Fruit fly (Drosophila melanogaster): ENCODE measurements around the gene sstn.

Gene sstn

dm6 chr3L:15107776-15108379, 13.4 kb upstream of the sstn start:
- TF ChIP-seq Pif1A (GFP tag; optimal IDR thresholded peaks at IDR 0.05) (peak; percentile 90), gl (tag; optimal IDR thresholded peaks at IDR 0.05) (peak; percentile 68), CG17806 (tag; optimal IDR thresholded peaks at IDR 0.05) (peak; percentile 93), CG8159 (tag; optimal IDR thresholded peaks at IDR 0.05) (peak; percentile 97), CG13204 (GFP tag; optimal IDR thresholded peaks at IDR 0.05) (peak; percentile 99), CG15710 (tag; optimal IDR thresholded peaks at IDR 0.05) (peak; percentile 98), Pif1B (GFP tag; optimal IDR thresholded peaks at IDR 0.05) (peak; percentile 93), CG32121 (GFP tag; IDR thresholded peaks at IDR 0.05) (peak; percentile 89), EcR (GFP tag; optimal IDR thresholded peaks at IDR 0.05) (peak; percentile 62), D1 (tag; optimal IDR thresholded peaks at IDR 0.05) (peak; percentile 96), Ets98B (GFP tag; IDR thresholded peaks at IDR 0.05) (peak; percentile 76), CG12605 (GFP tag; IDR thresholded peaks at IDR 0.05) (peak; percentile 43), CG10348 (GFP tag; IDR thresholded peaks at IDR 0.05) (peak; percentile 74), CG14655 (GFP tag; optimal IDR thresholded peaks at IDR 0.05) (peak; percentile 97), CG9948 (tag; optimal IDR thresholded peaks at IDR 0.05) (peak; percentile 95), CG4496 (GFP tag; IDR thresholded peaks at IDR 0.05) (peak; percentile 84), fd96Ca (GFP tag; IDR thresholded peaks at IDR 0.05) (peak; percentile 74; the same call in 2 of the 3 replicates), CG34367 (tag; optimal IDR thresholded peaks at IDR 0.05) (peak; percentile 92), rn (GFP tag; IDR thresholded peaks at IDR 0.05) (peak; percentile 73), CG8301 (tag; optimal IDR thresholded peaks at IDR 0.05) (peak; percentile 95), Snoo (tag; optimal IDR thresholded peaks at IDR 0.05) (peak; percentile 94)

dm6 chr3L:15107158-15107775, 12.7 kb upstream of the sstn start:
- TF ChIP-seq CG13204 (GFP tag; optimal IDR thresholded peaks at IDR 0.05) (peak; percentile 96), CG4496 (GFP tag; IDR thresholded peaks at IDR 0.05) (peak; percentile 4; the same call in 2 of the 3 replicates), CG32121 (GFP tag; IDR thresholded peaks at IDR 0.05) (no peak), Ets98B (GFP tag; IDR thresholded peaks at IDR 0.05) (no peak; the same call in 1 of the 2 replicates), CG15710 (tag; optimal IDR thresholded peaks at IDR 0.05) (no peak)

dm6 chr3L:15105566-15106207, 11.2 kb upstream of the sstn start, which contains the start of gene CG45071:
Gene CG45071, plus strand, starts transcription at chr3L:15105882.
- TF ChIP-seq Snoo (tag; optimal IDR thresholded peaks at IDR 0.05) (no peak), CG13204 (GFP tag; optimal IDR thresholded peaks at IDR 0.05) (peak; percentile 100), CG15710 (tag; optimal IDR thresholded peaks at IDR 0.05) (no peak), Pif1A (GFP tag; optimal IDR thresholded peaks at IDR 0.05) (no peak), Pif1B (GFP tag; optimal IDR thresholded peaks at IDR 0.05) (no peak), CG12605 (GFP tag; IDR thresholded peaks at IDR 0.05) (peak; percentile 34; the same call in 1 of the 2 replicates), Ets98B (GFP tag; IDR thresholded peaks at IDR 0.05) (peak; percentile 11; the same call in 1 of the 2 replicates), CG34367 (tag; optimal IDR thresholded peaks at IDR 0.05) (no peak), EcR (GFP tag; optimal IDR thresholded peaks at IDR 0.05) (peak; percentile 37)

dm6 chr3L:15104849-15105555, 10.5 kb upstream of the sstn start:
- no peak for TF ChIP-seq EcR (GFP tag; optimal IDR thresholded peaks at IDR 0.05)
- TF ChIP-seq fd96Ca (GFP tag; IDR thresholded peaks at IDR 0.05), result peak; percentile 92
- TF ChIP-seq CG17806 (tag; optimal IDR thresholded peaks at IDR 0.05), result peak; percentile 87
- TF ChIP-seq D1 (tag; optimal IDR thresholded peaks at IDR 0.05), result peak; percentile 53
- TF ChIP-seq CG9948 (tag; optimal IDR thresholded peaks at IDR 0.05), result peak; percentile 84
- peak; percentile 73 for TF ChIP-seq gl (tag; optimal IDR thresholded peaks at IDR 0.05)
- TF ChIP-seq CG12605 (GFP tag; IDR thresholded peaks at IDR 0.05), result peak; percentile 76
- TF ChIP-seq Ets98B (GFP tag; IDR thresholded peaks at IDR 0.05), result peak; percentile 82
- TF ChIP-seq CG10348 (GFP tag; IDR thresholded peaks at IDR 0.05), result no peak; the same call in 1 of the 2 replicates
- peak; percentile 90 for TF ChIP-seq CG8301 (tag; optimal IDR thresholded peaks at IDR 0.05)
- TF ChIP-seq CG32121 (GFP tag; IDR thresholded peaks at IDR 0.05), result peak; percentile 87
- peak; percentile 6 for TF ChIP-seq CG13204 (GFP tag; optimal IDR thresholded peaks at IDR 0.05)
- TF ChIP-seq CG34367 (tag; optimal IDR thresholded peaks at IDR 0.05), result peak; percentile 89
- TF ChIP-seq Pif1A (GFP tag; optimal IDR thresholded peaks at IDR 0.05), result peak; percentile 95
- peak; percentile 90 for TF ChIP-seq Snoo (tag; optimal IDR thresholded peaks at IDR 0.05)
- peak; percentile 88 for TF ChIP-seq CG14655 (GFP tag; optimal IDR thresholded peaks at IDR 0.05)
- peak; percentile 90 for TF ChIP-seq CG8159 (tag; optimal IDR thresholded peaks at IDR 0.05)
- TF ChIP-seq CG4496 (GFP tag; IDR thresholded peaks at IDR 0.05), result peak; percentile 87
- TF ChIP-seq CG15710 (tag; optimal IDR thresholded peaks at IDR 0.05), result peak; percentile 94
- peak; percentile 84 for TF ChIP-seq rn (GFP tag; IDR thresholded peaks at IDR 0.05)
- peak; percentile 88 for TF ChIP-seq Pif1B (GFP tag; optimal IDR thresholded peaks at IDR 0.05)
